Worm (Caenorhabditis elegans): ENCODE measurements around the gene gadr-2.

The gadr-2 gene

ce11 chrIV:9511640-9512039 is 26.7 kb upstream of the gadr-2 start:
- TF ChIP-seq ham-2 (GFP tag; optimal IDR thresholded peaks at IDR 0.05) = no peak
- no peak for TF ChIP-seq tbx-8 (GFP tag; optimal IDR thresholded peaks at IDR 0.05)
- no peak for TF ChIP-seq nhr-28 (tag; optimal IDR thresholded peaks at IDR 0.05)
- TF ChIP-seq hlh-1 (tag; optimal IDR thresholded peaks at IDR 0.05) = no peak
- TF ChIP-seq nhr-76 (tag; optimal IDR thresholded peaks at IDR 0.05) = no peak
- TF ChIP-seq ceh-39 (tag; optimal IDR thresholded peaks at IDR 0.05) = no peak

DNA sequence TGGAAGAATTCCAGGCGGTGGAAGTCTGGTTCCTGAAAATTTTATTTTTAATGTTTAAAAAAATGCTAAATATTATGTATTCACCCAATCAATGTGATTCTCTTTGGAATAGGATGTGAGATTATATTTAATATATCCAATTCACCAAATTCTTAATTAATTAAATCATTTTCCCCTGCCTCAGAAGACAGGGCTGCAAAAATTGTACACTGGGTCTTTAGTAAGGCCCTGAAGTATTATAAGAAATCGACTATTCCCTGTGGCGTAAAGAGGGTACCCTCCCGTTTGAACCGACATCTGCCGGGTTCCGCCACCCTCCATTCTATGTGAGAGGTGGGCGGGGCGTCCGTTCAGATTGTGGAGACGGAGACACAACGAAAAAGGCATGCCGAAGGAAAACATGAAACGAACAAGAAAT is 26.3 kb upstream of the gadr-2 start:
- no peak for TF ChIP-seq ztf-11 (tag; optimal IDR thresholded peaks at IDR 0.05)
- TF ChIP-seq unc-62 (GFP tag; optimal IDR thresholded peaks at IDR 0.05) = peak; percentile 1
- no peak for TF ChIP-seq drap-1 (GFP tag; optimal IDR thresholded peaks at IDR 0.05)
- peak; percentile 1 for TF ChIP-seq lsy-2 (tag; optimal IDR thresholded peaks at IDR 0.05)
- no peak for TF ChIP-seq sem-2 (GFP tag; optimal IDR thresholded peaks at IDR 0.05)
- peak; percentile 20 for TF ChIP-seq ceh-39 (tag; optimal IDR thresholded peaks at IDR 0.05)
- peak; percentile 24 for TF ChIP-seq cnd-1 (tag; optimal IDR thresholded peaks at IDR 0.05)
- no peak for TF ChIP-seq nhr-12 (tag; optimal IDR thresholded peaks at IDR 0.05)
- no peak for TF ChIP-seq nhr-28 (tag; optimal IDR thresholded peaks at IDR 0.05)
- peak; percentile 18 for TF ChIP-seq mep-1 (tag; optimal IDR thresholded peaks at IDR 0.05)
- no peak for TF ChIP-seq ceh-43 (GFP tag; optimal IDR thresholded peaks at IDR 0.05)
- no peak for TF ChIP-seq bed-3 (GFP tag; optimal IDR thresholded peaks at IDR 0.05)
- TF ChIP-seq tbx-8 (GFP tag; optimal IDR thresholded peaks at IDR 0.05) = no peak
- TF ChIP-seq ceh-83 (GFP tag; optimal IDR thresholded peaks at IDR 0.05) = no peak
- TF ChIP-seq blmp-1 (tag; optimal IDR thresholded peaks at IDR 0.05) = peak; percentile 44
- no peak for TF ChIP-seq zip-8 (tag; optimal IDR thresholded peaks at IDR 0.05)
- TF ChIP-seq nhr-76 (tag; optimal IDR thresholded peaks at IDR 0.05) = no peak
- TF ChIP-seq nhr-2 (tag; optimal IDR thresholded peaks at IDR 0.05) = peak; percentile 21
- peak; percentile 23 for TF ChIP-seq sptf-1 (tag; optimal IDR thresholded peaks at IDR 0.05)
- peak; percentile 18 for TF ChIP-seq nhr-237 (tag; optimal IDR thresholded peaks at IDR 0.05)
- TF ChIP-seq lin-13 (tag; optimal IDR thresholded peaks at IDR 0.05) = no peak
- TF ChIP-seq unc-120 (tag; optimal IDR thresholded peaks at IDR 0.05; ENCODE audit: poor library complexity, severe bottlenecking) = peak; percentile 9
- no peak for TF ChIP-seq elt-1 (tag; optimal IDR thresholded peaks at IDR 0.05; ENCODE audit: borderline replicate concordance, insufficient read depth)
- no peak for TF ChIP-seq snpc-4 (tag; optimal IDR thresholded peaks at IDR 0.05)
- TF ChIP-seq lin-32 (GFP tag; optimal IDR thresholded peaks at IDR 0.05) = no peak
- TF ChIP-seq elt-3 (tag; optimal IDR thresholded peaks at IDR 0.05) = peak; percentile 33
- no peak for TF ChIP-seq M03D4.4 (tag; optimal IDR thresholded peaks at IDR 0.05)
- TF ChIP-seq ces-1 (GFP tag; optimal IDR thresholded peaks at IDR 0.05) = peak; percentile 90
- peak; percentile 52 for TF ChIP-seq mls-2 (tag; optimal IDR thresholded peaks at IDR 0.05)
- TF ChIP-seq ham-2 (GFP tag; optimal IDR thresholded peaks at IDR 0.05) = no peak
- peak; percentile 7 for TF ChIP-seq flh-1 (GFP tag; optimal IDR thresholded peaks at IDR 0.05)
- TF ChIP-seq mab-5 (tag; optimal IDR thresholded peaks at IDR 0.05) = no peak
- TF ChIP-seq unc-39 (tag; optimal IDR thresholded peaks at IDR 0.05) = no peak
- TF ChIP-seq pha-4 (tag; optimal IDR thresholded peaks at IDR 0.05) = peak; percentile 26
- no peak for TF ChIP-seq hlh-1 (tag; optimal IDR thresholded peaks at IDR 0.05)

- TF ChIP-seq unc-39 (tag; optimal IDR thresholded peaks at IDR 0.05) = no peak
These were observed 25.5 kb upstream of the gadr-2 start, which contains the start of gene C33A12.4 for ce11 chrIV:9510439-9510838. Gene C33A12.4, minus strand, starts transcription at chrIV:9510569.

ce11 chrIV:9508612-9509011 is 23.7 kb upstream of the gadr-2 start, which contains the start of gene ethe-1:
Gene ethe-1, minus strand, starts transcription at chrIV:9508761.
- TF ChIP-seq flh-1 (GFP tag; optimal IDR thresholded peaks at IDR 0.05) (no peak), ceh-43 (GFP tag; optimal IDR thresholded peaks at IDR 0.05) (no peak), mls-2 (tag; optimal IDR thresholded peaks at IDR 0.05) (no peak), unc-62 (GFP tag; optimal IDR thresholded peaks at IDR 0.05) (no peak), ceh-83 (GFP tag; optimal IDR thresholded peaks at IDR 0.05) (no peak), tbx-8 (GFP tag; optimal IDR thresholded peaks at IDR 0.05) (no peak), nhr-12 (tag; optimal IDR thresholded peaks at IDR 0.05) (no peak), mep-1 (tag; optimal IDR thresholded peaks at IDR 0.05) (no peak), lin-13 (tag; optimal IDR thresholded peaks at IDR 0.05) (no peak), ztf-11 (tag; optimal IDR thresholded peaks at IDR 0.05) (no peak), nhr-2 (tag; optimal IDR thresholded peaks at IDR 0.05) (no peak), nhr-237 (tag; optimal IDR thresholded peaks at IDR 0.05) (no peak), nhr-28 (tag; optimal IDR thresholded peaks at IDR 0.05) (no peak), bed-3 (GFP tag; optimal IDR thresholded peaks at IDR 0.05) (no peak), sem-2 (GFP tag; optimal IDR thresholded peaks at IDR 0.05) (no peak), ham-2 (GFP tag; optimal IDR thresholded peaks at IDR 0.05) (no peak), sptf-1 (tag; optimal IDR thresholded peaks at IDR 0.05) (no peak), M03D4.4 (tag; optimal IDR thresholded peaks at IDR 0.05) (no peak)

Data from whole organism, mixed stage, embryonic.